Worm (Caenorhabditis elegans) whole organism, young adult: ENCODE results near the gene srw-59.

ENCODE experiments used
- C06A6.2 ChIP-seq: fragments of 200-800 bp; sonication (Bioruptor generic); conservative IDR thresholded peaks from 2 replicates; pipeline ENCODE4 v1.3.6; 2022; ENCODE audit warnings: missing genetic modification characterization, missing compliant biosample characterization
- F55B11.4 ChIP-seq: sonication (generic microtip); optimal IDR thresholded peaks from 2 replicates; lab custom pipeline; 2016; ENCODE audit warnings: missing compliant biosample characterization, missing genetic modification characterization, borderline replicate concordance; ENCODE audit not compliant: insufficient read depth
- K11D2.4 ChIP-seq: fragments of 200-800 bp; sonication (Bioruptor generic); IDR thresholded peaks from 2 replicates; pipeline ENCODE4 v1.3.6; 2022; ENCODE audit warnings: missing genetic modification reagents, missing genetic modification characterization, missing compliant biosample characterization
- K12H6.12 ChIP-seq: fragments of 200-800 bp; sonication (Bioruptor generic); optimal IDR thresholded peaks from 2 replicates; lab custom pipeline; 2018; ENCODE audit warnings: mild to moderate bottlenecking, missing genetic modification characterization, missing compliant biosample characterization
- T07F8.4 ChIP-seq: sonication (generic microtip); optimal IDR thresholded peaks from 2 replicates; lab custom pipeline; 2016; ENCODE audit warnings: mild to moderate bottlenecking, missing genetic modification characterization, moderate library complexity, missing compliant biosample characterization
- T26A5.8 ChIP-seq: sonication (generic microtip); optimal IDR thresholded peaks from 2 replicates; lab custom pipeline; 2016; ENCODE audit warnings: missing genetic modification characterization, missing compliant biosample characterization
- Y67H2A.10 ChIP-seq: fragments of 200-800 bp; sonication (Bioruptor generic); conservative IDR thresholded peaks from 2 replicates; pipeline ENCODE4 v1.3.6; 2022; ENCODE audit warnings: missing genetic modification reagents, missing genetic modification characterization, missing compliant biosample characterization
- ZK185.1 ChIP-seq: sonication (generic microtip); optimal IDR thresholded peaks from 2 replicates; lab custom pipeline; 2016; ENCODE audit warnings: mild to moderate bottlenecking, missing genetic modification characterization, missing compliant biosample characterization; ENCODE audit not compliant: poor library complexity, severe bottlenecking
- cebp-1 ChIP-seq, 2 experiments: fragments of 200-800 bp in 1 of 2; sonication (Bioruptor generic) in 1 of 2; sonication (generic microtip) in 1 of 2; IDR thresholded peaks in 1 of 2; optimal IDR thresholded peaks in 1 of 2; 2 replicates each; pipeline versions ENCODE4 v1.3.6 to Lab custom; 2017 to 2022; ENCODE audit warnings: missing compliant biosample characterization in 2 of 2, missing genetic modification characterization in 2 of 2, mild to moderate bottlenecking in 1 of 2, missing genetic modification reagents in 1 of 2, moderate library complexity in 1 of 2
- ceh-79 ChIP-seq: sonication (generic microtip); optimal IDR thresholded peaks from 2 replicates; lab custom pipeline; 2017; ENCODE audit warnings: mild to moderate bottlenecking, missing genetic modification characterization, missing compliant biosample characterization
- dox-1 ChIP-seq: fragments of 200-800 bp; sonication (Bioruptor generic); IDR thresholded peaks from 2 replicates; pipeline ENCODE4 v1.3.6; 2022; ENCODE audit warnings: missing genetic modification reagents, missing genetic modification characterization, missing compliant biosample characterization
- egl-44 ChIP-seq: fragments of 200-800 bp; sonication (Bioruptor generic); IDR thresholded peaks from 2 replicates; pipeline ENCODE4 v1.3.6; 2022; ENCODE audit warnings: missing genetic modification reagents, missing genetic modification characterization, missing compliant biosample characterization
- ets-4 ChIP-seq: fragments of 200-800 bp; sonication (Bioruptor generic); optimal IDR thresholded peaks from 2 replicates; lab custom pipeline; 2018; ENCODE audit warnings: mild to moderate bottlenecking, missing genetic modification characterization, missing compliant biosample characterization
- fkh-3 ChIP-seq: sonication (generic microtip); optimal IDR thresholded peaks from 2 replicates; lab custom pipeline; 2016; ENCODE audit warnings: mild to moderate bottlenecking, missing genetic modification characterization, missing compliant biosample characterization
- gei-17 ChIP-seq: fragments of 200-800 bp; sonication (Bioruptor generic); optimal IDR thresholded peaks from 2 replicates; lab custom pipeline; 2018; ENCODE audit warnings: mild to moderate bottlenecking, missing genetic modification characterization, missing compliant biosample characterization
- hlh-26 ChIP-seq: fragments of 200-800 bp; sonication (Bioruptor generic); conservative IDR thresholded peaks from 2 replicates; pipeline ENCODE4 v1.3.6; 2022; ENCODE audit warnings: missing genetic modification reagents, missing genetic modification characterization, missing compliant biosample characterization
- hrde-1 ChIP-seq: sonication (generic microtip); optimal IDR thresholded peaks from 2 replicates; lab custom pipeline; 2016; ENCODE audit warnings: missing genetic modification characterization, mild to moderate bottlenecking, missing compliant biosample characterization, moderate library complexity, missing genotype, missing genetic modification reagents, borderline replicate concordance
- lin-26 ChIP-seq: fragments of 200-800 bp; sonication (Bioruptor generic); IDR thresholded peaks from 2 replicates; pipeline ENCODE4 v1.3.6; 2022; ENCODE audit warnings: missing genetic modification reagents, missing genetic modification characterization, missing compliant biosample characterization
- lin-40 ChIP-seq: sonication (generic microtip); optimal IDR thresholded peaks from 2 replicates; lab custom pipeline; 2016; ENCODE audit warnings: missing genetic modification characterization, mild to moderate bottlenecking, missing compliant biosample characterization, missing genotype, missing genetic modification reagents
- madf-10 ChIP-seq: sonication (generic microtip); optimal IDR thresholded peaks from 2 replicates; lab custom pipeline; 2016; ENCODE audit warnings: mild to moderate bottlenecking, missing genetic modification characterization, missing compliant biosample characterization
- madf-3 ChIP-seq: fragments of 200-800 bp; sonication (Bioruptor generic); IDR thresholded peaks from 2 replicates; pipeline ENCODE4 v1.3.6; 2022; ENCODE audit warnings: missing genetic modification reagents, missing genetic modification characterization, missing compliant biosample characterization
- madf-8 ChIP-seq: fragments of 200-800 bp; sonication (Bioruptor generic); conservative IDR thresholded peaks from 2 replicates; pipeline ENCODE4 v1.3.6; 2022; ENCODE audit warnings: missing genetic modification reagents, missing genetic modification characterization, missing compliant biosample characterization
- mcd-1 ChIP-seq: fragments of 200-800 bp; sonication (Bioruptor generic); IDR thresholded peaks from 2 replicates; pipeline ENCODE4 v1.3.6; 2022; ENCODE audit warnings: missing genetic modification reagents, missing genetic modification characterization, missing compliant biosample characterization
- mel-28 ChIP-seq: sonication (generic microtip); optimal IDR thresholded peaks from 2 replicates; lab custom pipeline; 2016; ENCODE audit warnings: borderline replicate concordance, mild to moderate bottlenecking, missing genetic modification characterization, missing compliant biosample characterization
- nfyb-1 ChIP-seq: fragments of 200-800 bp; sonication (Bioruptor generic); IDR thresholded peaks from 2 replicates; pipeline ENCODE4 v1.3.6; 2022; ENCODE audit warnings: missing genetic modification reagents, missing genetic modification characterization, missing compliant biosample characterization
- nhr-27 ChIP-seq: fragments of 200-800 bp; sonication (Bioruptor generic); optimal IDR thresholded peaks from 2 replicates; lab custom pipeline; 2018; ENCODE audit warnings: mild to moderate bottlenecking, missing genetic modification characterization, moderate library complexity, missing compliant biosample characterization
- nhr-90 ChIP-seq: sonication (generic microtip); optimal IDR thresholded peaks from 2 replicates; lab custom pipeline; 2016; ENCODE audit warnings: missing genotype, mild to moderate bottlenecking, missing genetic modification characterization, missing compliant biosample characterization
- rec-8 ChIP-seq, 2 experiments: sonication (generic microtip); optimal IDR thresholded peaks; 2 replicates each; lab custom pipeline; 2016; ENCODE audit warnings: mild to moderate bottlenecking in 2 of 2, missing genetic modification characterization in 2 of 2, missing genetic modification reagents in 2 of 2, missing genotype in 2 of 2, missing biosample characterization in 1 of 2, missing compliant biosample characterization in 1 of 2, moderate library complexity in 1 of 2
- repo-1 ChIP-seq: sonication (generic microtip); optimal IDR thresholded peaks from 2 replicates; lab custom pipeline; 2017; ENCODE audit warnings: mild to moderate bottlenecking, missing genetic modification characterization, missing compliant biosample characterization
- sea-2 ChIP-seq: fragments of 200-800 bp; sonication (Bioruptor generic); IDR thresholded peaks from 2 replicates; pipeline ENCODE4 v1.3.6; 2022; ENCODE audit warnings: missing genetic modification characterization, missing compliant biosample characterization
- snpc-3.4 ChIP-seq: sonication (generic microtip); optimal IDR thresholded peaks from 2 replicates; lab custom pipeline; 2017; ENCODE audit warnings: missing genetic modification characterization, mild to moderate bottlenecking, missing compliant biosample characterization, antibody characterized with exemption, moderate library complexity, missing genotype, missing genetic modification reagents
- sptf-2 ChIP-seq: fragments of 200-800 bp; sonication (Bioruptor generic); optimal IDR thresholded peaks from 2 replicates; lab custom pipeline; 2018; ENCODE audit warnings: mild to moderate bottlenecking, missing genetic modification characterization, missing compliant biosample characterization
- tbx-9 ChIP-seq: sonication (generic microtip); optimal IDR thresholded peaks from 2 replicates; lab custom pipeline; 2016; ENCODE audit warnings: borderline replicate concordance, missing genetic modification characterization, inconsistent platforms, missing compliant biosample characterization
- unc-62 ChIP-seq: fragments of 150-350 bp; optimal IDR thresholded peaks from 2 replicates; lab custom pipeline; 2014; ENCODE audit warnings: missing biosample characterization, missing genetic modification reagents, missing genetic modification characterization
- zim-3 ChIP-seq: sonication (generic microtip); optimal IDR thresholded peaks from 2 replicates; lab custom pipeline; 2017; ENCODE audit warnings: mild to moderate bottlenecking, missing genetic modification characterization, moderate library complexity, missing compliant biosample characterization
- ztf-18 ChIP-seq: sonication (generic microtip); optimal IDR thresholded peaks from 2 replicates; lab custom pipeline; 2016; ENCODE audit warnings: missing genotype, mild to moderate bottlenecking, missing genetic modification characterization, missing compliant biosample characterization
- ztf-25 ChIP-seq: fragments of 200-800 bp; sonication (Bioruptor generic); IDR thresholded peaks from 2 replicates; pipeline ENCODE4 v1.3.6; 2022; ENCODE audit warnings: missing genetic modification reagents, missing genetic modification characterization, missing compliant biosample characterization
- ztf-26 ChIP-seq: sonication (generic microtip); optimal IDR thresholded peaks from 2 replicates; lab custom pipeline; 2017; ENCODE audit warnings: missing genetic modification characterization, missing compliant biosample characterization
- ztf-28 ChIP-seq: fragments of 200-800 bp; sonication (Bioruptor generic); IDR thresholded peaks from 2 replicates; pipeline ENCODE4 v1.3.6; 2022; ENCODE audit warnings: missing genetic modification reagents, missing genetic modification characterization, missing compliant biosample characterization
- ztf-3 ChIP-seq: fragments of 200-800 bp; sonication (Bioruptor generic); optimal IDR thresholded peaks from 2 replicates; lab custom pipeline; 2018; ENCODE audit warnings: mild to moderate bottlenecking, missing genetic modification characterization, missing compliant biosample characterization

The srw-59 gene

DNA sequence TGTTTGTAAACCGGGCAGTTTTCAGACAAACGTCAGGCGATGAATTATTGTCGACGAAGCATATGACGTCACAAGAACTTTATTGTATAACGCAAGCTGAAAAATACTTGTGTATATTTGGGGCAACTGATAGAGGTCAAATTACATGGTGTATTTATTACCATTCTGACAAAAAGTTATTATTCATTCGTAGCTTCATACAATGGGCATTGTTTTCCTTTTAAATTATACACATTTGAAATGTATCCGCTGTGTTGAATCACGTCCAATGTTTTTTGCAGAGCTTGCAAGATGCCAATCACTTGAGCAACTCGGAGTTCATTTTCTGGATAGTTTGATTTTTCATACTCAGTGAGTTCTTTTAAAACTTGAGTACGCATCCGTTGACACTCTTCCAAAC is 27.8 kb downstream of the srw-59 start, which contains the start of gene F35E8.13:
Gene F35E8.13, plus strand, starts transcription at position 301 of the 400 bp plus-strand sequence.
- TF ChIP-seq ztf-3 (GFP tag; lab: Kevin White, UChicago): no peak
- no peak for TF ChIP-seq C06A6.2
- TF ChIP-seq sptf-2: no peak
- no peak for TF ChIP-seq nhr-90 (tag; lab: Kevin White, UChicago)
- no peak for TF ChIP-seq K12H6.12 (tag; lab: Kevin White, UChicago)
- TF ChIP-seq zim-3 (tag; lab: Kevin White, UChicago): no peak
- no peak for TF ChIP-seq madf-8 (GFP tag; lab: Robert Waterston, UW)
- TF ChIP-seq nfyb-1: no peak
- TF ChIP-seq hlh-26 (GFP tag; lab: Robert Waterston, UW): no peak
- no peak for TF ChIP-seq Y67H2A.10 (GFP tag; lab: Robert Waterston, UW)
- no peak for TF ChIP-seq sea-2
- TF ChIP-seq snpc-3.4: no peak
- TF ChIP-seq egl-44 (GFP tag; lab: Robert Waterston, UW): no peak
- TF ChIP-seq dox-1: no peak
- no peak for TF ChIP-seq lin-26 (GFP tag; lab: Robert Waterston, UW)
- TF ChIP-seq ztf-28 (GFP tag; lab: Robert Waterston, UW): no peak
- no peak for TF ChIP-seq ZK185.1

DNA sequence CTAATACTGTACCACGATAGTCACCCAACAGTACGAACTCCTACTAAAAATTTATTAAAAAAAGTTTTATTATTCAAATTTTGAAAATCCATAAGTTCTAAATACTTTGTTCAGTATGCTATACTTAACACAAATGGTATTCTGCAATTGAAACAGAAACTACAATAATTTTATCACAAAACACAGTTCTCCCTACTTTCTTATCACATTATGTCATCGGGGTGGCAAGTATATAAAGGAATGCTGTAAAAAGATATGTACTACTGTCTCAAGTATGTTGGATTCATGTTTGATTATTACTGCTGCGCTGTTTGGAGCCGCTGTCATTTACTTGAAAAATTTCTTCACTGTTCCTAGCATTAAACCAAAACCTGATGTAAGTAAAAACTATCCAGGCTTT is 29.7 kb downstream of the srw-59 start, which contains the start of gene cdr-1:
Gene cdr-1, plus strand, starts transcription at position 208 of the 400 bp plus-strand sequence.
- no peak for TF ChIP-seq ztf-26 (tag; lab: Kevin White, UChicago)
- TF ChIP-seq nhr-27 (tag; lab: Kevin White, UChicago): no peak
- TF ChIP-seq T26A5.8 (tag; lab: Kevin White, UChicago): no peak
- TF ChIP-seq lin-26 (GFP tag; lab: Robert Waterston, UW): no peak
- TF ChIP-seq fkh-3 (tag; lab: Kevin White, UChicago): no peak
- no peak for TF ChIP-seq gei-17 (GFP tag; lab: Kevin White, UChicago)
- no peak for TF ChIP-seq madf-3 (GFP tag; lab: Robert Waterston, UW)
- TF ChIP-seq madf-10 (tag; lab: Kevin White, UChicago): no peak
- TF ChIP-seq K11D2.4 (GFP tag; lab: Robert Waterston, UW): no peak

ce11 chrV:15920273-15920672 is 30.5 kb downstream of the srw-59 start, which contains the start of gene F35E8.10:
Gene F35E8.10 (minus strand): TSS chrV:15920373.
- TF ChIP-seq mel-28 (no peak), ets-4 (no peak), madf-3 (GFP tag; lab: Robert Waterston, UW) (no peak), rec-8 (tag; optimal IDR thresholded peaks at IDR 0.05; lab: Kevin White, UChicago) (no peak), cebp-1 (GFP tag; IDR thresholded peaks at IDR 0.05; lab: Robert Waterston, UW) (no peak), cebp-1 (tag; optimal IDR thresholded peaks at IDR 0.05; lab: Kevin White, UChicago) (no peak), hrde-1 (tag; lab: Kevin White, UChicago) (no peak), K11D2.4 (GFP tag; lab: Robert Waterston, UW) (no peak), ztf-25 (GFP tag; lab: Robert Waterston, UW) (no peak), repo-1 (tag; lab: Kevin White, UChicago) (no peak), unc-62 (GFP tag; lab: Kevin White, UChicago) (no peak), T07F8.4 (tag; lab: Kevin White, UChicago) (no peak), tbx-9 (tag; lab: Kevin White, UChicago) (no peak), ceh-79 (no peak), mcd-1 (GFP tag; lab: Robert Waterston, UW) (no peak), ztf-26 (tag; lab: Kevin White, UChicago) (no peak), F55B11.4 (tag; lab: Kevin White, UChicago) (no peak), sea-2 (no peak), lin-40 (tag; lab: Kevin White, UChicago) (no peak), ztf-18 (tag; lab: Kevin White, UChicago) (no peak)
